Worm (Caenorhabditis elegans) whole organism, late embryonic: ENCODE results near the gene C31H2.3.
A peak's percentile ranks its signal among the peaks of the same experiment; 100 is the strongest.

ENCODE experiments used
- C38D4.7 ChIP-seq: fragments of 200-800 bp; sonication (Bioruptor generic); optimal IDR thresholded peaks from 2 replicates; lab custom pipeline; 2018; ENCODE audit warnings: mild to moderate bottlenecking, missing genetic modification characterization, moderate library complexity, missing compliant biosample characterization
- F13H6.1 ChIP-seq: sonication (generic microtip); optimal IDR thresholded peaks from 2 replicates; lab custom pipeline; 2016; ENCODE audit warnings: missing genetic modification characterization, missing compliant biosample characterization
- K09A11.1 ChIP-seq: sonication (generic microtip); optimal IDR thresholded peaks from 2 replicates; lab custom pipeline; 2017; ENCODE audit warnings: antibody characterized with exemption, mild to moderate bottlenecking, missing genetic modification characterization, missing compliant biosample characterization; ENCODE audit not compliant: insufficient read depth
- T23F11.4 ChIP-seq: fragments of 200-800 bp; sonication (Bioruptor generic); optimal IDR thresholded peaks from 2 replicates; lab custom pipeline; 2018; ENCODE audit warnings: mild to moderate bottlenecking, missing genetic modification characterization, missing compliant biosample characterization
- ahr-1 ChIP-seq: sonication (generic microtip); optimal IDR thresholded peaks from 2 replicates; lab custom pipeline; 2016; ENCODE audit warnings: missing genetic modification characterization, missing compliant biosample characterization
- ceh-14 ChIP-seq: sonication (generic microtip); optimal IDR thresholded peaks from 2 replicates; lab custom pipeline; 2016; ENCODE audit warnings: missing genotype, missing genetic modification characterization, missing compliant biosample characterization
- ceh-18 ChIP-seq: sonication (generic microtip); optimal IDR thresholded peaks from 2 replicates; lab custom pipeline; 2016; ENCODE audit warnings: missing genetic modification characterization, missing compliant biosample characterization
- ceh-19 ChIP-seq: fragments of 200-800 bp; sonication (Bioruptor generic); optimal IDR thresholded peaks from 2 replicates; lab custom pipeline; 2018; ENCODE audit warnings: mild to moderate bottlenecking, missing genetic modification characterization, missing compliant biosample characterization
- ceh-2 ChIP-seq: sonication (generic microtip); optimal IDR thresholded peaks from 2 replicates; lab custom pipeline; 2016; ENCODE audit warnings: missing genotype, missing genetic modification characterization, missing compliant biosample characterization
- ceh-24 ChIP-seq: sonication (generic microtip); optimal IDR thresholded peaks from 2 replicates; lab custom pipeline; 2016; ENCODE audit warnings: mild to moderate bottlenecking, missing genetic modification characterization, missing compliant biosample characterization
- ceh-31 ChIP-seq: sonication (generic microtip); optimal IDR thresholded peaks from 2 replicates; lab custom pipeline; 2016; ENCODE audit warnings: missing genetic modification characterization, missing compliant biosample characterization
- ceh-34 ChIP-seq: sonication (generic microtip); optimal IDR thresholded peaks from 2 replicates; lab custom pipeline; 2016; ENCODE audit warnings: mild to moderate bottlenecking, missing genetic modification characterization, missing compliant biosample characterization
- ceh-45 ChIP-seq: fragments of 200-800 bp; sonication (Bioruptor generic); IDR thresholded peaks from 2 replicates; pipeline ENCODE4 v1.3.6; 2022; ENCODE audit warnings: missing genetic modification reagents, missing genetic modification characterization, missing compliant biosample characterization
- ceh-9 ChIP-seq: sonication (generic microtip); optimal IDR thresholded peaks from 2 replicates; lab custom pipeline; 2016; ENCODE audit warnings: mild to moderate bottlenecking, missing genetic modification characterization, inconsistent platforms, missing compliant biosample characterization
- che-1 ChIP-seq: sonication (generic microtip); optimal IDR thresholded peaks from 2 replicates; lab custom pipeline; 2016; ENCODE audit warnings: mild to moderate bottlenecking, missing genetic modification characterization, missing compliant biosample characterization
- dve-1 ChIP-seq: sonication (generic microtip); optimal IDR thresholded peaks from 2 replicates; lab custom pipeline; 2017; ENCODE audit warnings: antibody characterized with exemption, mild to moderate bottlenecking, missing genetic modification characterization, missing compliant biosample characterization
- elt-2 ChIP-seq: sonication (generic microtip); optimal IDR thresholded peaks from 2 replicates; lab custom pipeline; 2016; ENCODE audit warnings: missing genetic modification reagents, missing genetic modification characterization, missing compliant biosample characterization
- eyg-1 ChIP-seq: sonication (generic microtip); optimal IDR thresholded peaks from 2 replicates; lab custom pipeline; 2016; ENCODE audit warnings: missing genotype, missing genetic modification characterization, missing compliant biosample characterization
- hlh-13 ChIP-seq: fragments of 200-800 bp; sonication (Bioruptor generic); optimal IDR thresholded peaks from 2 replicates; lab custom pipeline; 2018; ENCODE audit warnings: mild to moderate bottlenecking, missing genetic modification characterization, missing compliant biosample characterization
- hlh-6 ChIP-seq: sonication (generic microtip); optimal IDR thresholded peaks from 2 replicates; lab custom pipeline; 2016; ENCODE audit warnings: missing genotype, missing genetic modification characterization, missing compliant biosample characterization
- hlh-8 ChIP-seq: sonication (generic microtip); optimal IDR thresholded peaks from 2 replicates; lab custom pipeline; 2016; ENCODE audit warnings: missing genotype, missing genetic modification characterization, missing compliant biosample characterization
- madf-2 ChIP-seq: sonication (generic microtip); optimal IDR thresholded peaks from 2 replicates; lab custom pipeline; 2017; ENCODE audit warnings: missing genetic modification characterization, missing compliant biosample characterization
- mec-3 ChIP-seq: sonication (generic microtip); optimal IDR thresholded peaks from 2 replicates; lab custom pipeline; 2016; ENCODE audit warnings: borderline replicate concordance, missing genetic modification characterization, missing compliant biosample characterization
- nfya-1 ChIP-seq: sonication (generic microtip); optimal IDR thresholded peaks from 2 replicates; lab custom pipeline; 2017; ENCODE audit warnings: missing genetic modification characterization, mild to moderate bottlenecking, missing compliant biosample characterization, antibody characterized with exemption, moderate library complexity
- odd-2 ChIP-seq: sonication (generic microtip); optimal IDR thresholded peaks from 2 replicates; lab custom pipeline; 2017; ENCODE audit warnings: antibody characterized with exemption, mild to moderate bottlenecking, missing genetic modification characterization, missing compliant biosample characterization
- pat-9 ChIP-seq: fragments of 200-800 bp; sonication (Bioruptor generic); optimal IDR thresholded peaks from 2 replicates; lab custom pipeline; 2018; ENCODE audit warnings: mild to moderate bottlenecking, missing genetic modification characterization, moderate library complexity, missing compliant biosample characterization
- pax-1 ChIP-seq: fragments of 150-350 bp; optimal IDR thresholded peaks from 2 replicates; lab custom pipeline; 2014; ENCODE audit warnings: missing biosample characterization, missing genetic modification characterization
- pros-1 ChIP-seq: fragments of 150-350 bp; optimal IDR thresholded peaks from 2 replicates; lab custom pipeline; 2014; ENCODE audit warnings: missing biosample characterization, missing genetic modification reagents, missing genetic modification characterization
- rnt-1 ChIP-seq: sonication (generic microtip); optimal IDR thresholded peaks from 2 replicates; lab custom pipeline; 2016; ENCODE audit warnings: missing genetic modification characterization, missing compliant biosample characterization
- sdc-2 ChIP-seq: sonication (generic microtip); optimal IDR thresholded peaks from 2 replicates; lab custom pipeline; 2016; ENCODE audit warnings: missing genotype, missing genetic modification characterization, missing compliant biosample characterization
- ttx-3 ChIP-seq: sonication (generic microtip); optimal IDR thresholded peaks from 2 replicates; lab custom pipeline; 2016; ENCODE audit warnings: missing genetic modification reagents, missing genetic modification characterization, missing compliant biosample characterization
- unc-42 ChIP-seq: sonication (generic microtip); optimal IDR thresholded peaks from 2 replicates; lab custom pipeline; 2016; ENCODE audit warnings: missing genotype, missing genetic modification characterization, missing compliant biosample characterization
- unc-55 ChIP-seq: sonication (generic microtip); optimal IDR thresholded peaks from 2 replicates; lab custom pipeline; 2017; ENCODE audit warnings: missing biosample characterization, missing genetic modification reagents, missing genetic modification characterization
- unc-86 ChIP-seq: sonication (generic microtip); optimal IDR thresholded peaks from 2 replicates; lab custom pipeline; 2016; ENCODE audit warnings: missing genetic modification characterization, missing compliant biosample characterization

C31H2.3 gene

DNA sequence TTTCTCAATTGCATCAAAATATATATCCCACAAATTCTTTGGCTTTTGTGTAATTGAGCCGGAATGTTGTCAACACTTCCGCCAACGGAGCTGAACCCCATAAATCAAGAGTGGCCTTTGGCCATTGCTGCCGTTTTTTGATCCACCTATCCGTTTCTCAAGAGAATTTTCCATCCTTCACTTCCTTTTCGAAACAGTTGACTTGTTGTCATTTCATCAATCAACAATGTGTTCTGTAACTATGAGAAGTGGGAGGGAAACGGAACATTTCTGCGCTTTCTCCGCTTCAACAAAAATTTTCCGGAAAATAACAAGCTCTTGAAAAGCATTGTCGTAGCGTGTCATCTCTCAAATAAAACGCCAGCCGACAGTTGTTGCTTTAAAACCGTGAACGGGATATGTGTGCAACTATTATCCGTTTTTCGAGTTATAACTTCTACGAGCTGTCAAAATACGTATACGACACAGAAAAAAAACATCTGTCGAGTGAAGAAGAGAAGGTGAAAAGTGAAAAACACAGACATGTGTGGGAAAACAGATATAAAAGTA, 45.7 kb upstream of the C31H2.3 start:
- TF ChIP-seq ahr-1 (tag; lab: Kevin White, UChicago) = no peak
- TF ChIP-seq ceh-2 (tag; lab: Kevin White, UChicago) = no peak
- TF ChIP-seq mec-3 (tag; lab: Kevin White, UChicago) = no peak
- no peak for TF ChIP-seq ceh-45 (GFP tag; lab: Robert Waterston, UW)
- no peak for TF ChIP-seq hlh-6 (tag; lab: Kevin White, UChicago)
- no peak for TF ChIP-seq pax-1 (tag; lab: Kevin White, UChicago)
- no peak for TF ChIP-seq sdc-2 (tag; lab: Kevin White, UChicago)
- TF ChIP-seq F13H6.1 = no peak
- TF ChIP-seq dve-1 = no peak
- no peak for TF ChIP-seq unc-42
- no peak for TF ChIP-seq C38D4.7 (GFP tag; lab: Kevin White, UChicago)
- no peak for TF ChIP-seq ceh-24
- no peak for TF ChIP-seq ceh-19 (GFP tag; lab: Kevin White, UChicago)

- TF ChIP-seq hlh-8 (no peak), ceh-9 (tag; lab: Kevin White, UChicago) (no peak), ceh-14 (tag; lab: Kevin White, UChicago) (no peak), ttx-3 (tag; lab: Kevin White, UChicago) (no peak), pat-9 (no peak), madf-2 (tag; lab: Kevin White, UChicago) (no peak), ceh-2 (tag; lab: Kevin White, UChicago) (no peak), hlh-13 (GFP tag; lab: Kevin White, UChicago) (no peak), pros-1 (tag; lab: Kevin White, UChicago) (no peak), odd-2 (tag; lab: Kevin White, UChicago) (no peak), K09A11.1 (no peak), eyg-1 (tag; lab: Kevin White, UChicago) (no peak), nfya-1 (tag; lab: Kevin White, UChicago) (no peak)
Measured at ce11 chrX:5199245-5199644, 45.1 kb upstream of the C31H2.3 start.

- TF ChIP-seq ceh-31 (tag; lab: Kevin White, UChicago) = no peak
- no peak for TF ChIP-seq T23F11.4 (GFP tag; lab: Kevin White, UChicago)
- TF ChIP-seq C38D4.7 (GFP tag; lab: Kevin White, UChicago) = no peak
- no peak for TF ChIP-seq che-1 (tag; lab: Kevin White, UChicago)
- TF ChIP-seq unc-86 (tag; lab: Kevin White, UChicago) = no peak
- TF ChIP-seq pax-1 (tag; lab: Kevin White, UChicago) = no peak
Measured at ce11 chrX:5197440-5197839, 43.3 kb upstream of the C31H2.3 start.

- no peak for TF ChIP-seq elt-2 (tag; lab: Kevin White, UChicago)
- TF ChIP-seq rnt-1 (tag; lab: Kevin White, UChicago) = peak; percentile 60
- TF ChIP-seq ceh-34 (tag; lab: Kevin White, UChicago) = peak; percentile 17
- peak; percentile 22 for TF ChIP-seq nfya-1 (tag; lab: Kevin White, UChicago)
- no peak for TF ChIP-seq hlh-8
- peak; percentile 70 for TF ChIP-seq ceh-18 (tag; lab: Kevin White, UChicago)
- TF ChIP-seq unc-55 (GFP tag; lab: Kevin White, UChicago) = peak; percentile 51
Measured at ce11 chrX:5195462-5196160, 41.4 kb upstream of the C31H2.3 start, which contains the start of gene pqn-62. Gene pqn-62 (plus strand): TSS chrX:5196110.
